Worm (Caenorhabditis elegans) whole organism, L4/young adult: Measurements from ENCODE around the gene C17C3.11.
"Not testable (repeated sequence)": the region's sequence is repeated elsewhere in the genome, so short reads cannot be mapped to it uniquely, and the experiment has no call there.

Experiments
- W03F9.2 ChIP-seq: fragments of 150-350 bp; optimal IDR thresholded peaks from 2 replicates; lab custom pipeline; 2014; ENCODE audit warnings: missing biosample characterization, missing genetic modification characterization
- dao-5 ChIP-seq: sonication (generic microtip); optimal IDR thresholded peaks from 2 replicates; lab custom pipeline; 2016; ENCODE audit warnings: missing genotype, missing genetic modification characterization, moderate library complexity, missing compliant biosample characterization
- him-1 ChIP-seq: sonication (generic microtip); optimal IDR thresholded peaks from 2 replicates; lab custom pipeline; 2016; ENCODE audit warnings: missing genotype, missing genetic modification reagents, missing genetic modification characterization, missing compliant biosample characterization

C17C3.11 gene

ce11 chrII:5512473-5513097, 25.0 kb upstream of the C17C3.11 start:
- no peak for TF ChIP-seq W03F9.2 (tag; lab: Kevin White, UChicago)
- TF ChIP-seq him-1 (tag; lab: Kevin White, UChicago) = no peak
- no peak for TF ChIP-seq dao-5 (tag; lab: Kevin White, UChicago)

ce11 chrII:5514846-5515245, 22.8 kb upstream of the C17C3.11 start, which contains the start of gene sahd-1:
sahd-1 (minus strand) TSS chrII:5514945.
- TF ChIP-seq dao-5 (tag; lab: Kevin White, UChicago) (no peak), him-1 (tag; lab: Kevin White, UChicago) (no peak), W03F9.2 (tag; lab: Kevin White, UChicago) (no peak)

DNA sequence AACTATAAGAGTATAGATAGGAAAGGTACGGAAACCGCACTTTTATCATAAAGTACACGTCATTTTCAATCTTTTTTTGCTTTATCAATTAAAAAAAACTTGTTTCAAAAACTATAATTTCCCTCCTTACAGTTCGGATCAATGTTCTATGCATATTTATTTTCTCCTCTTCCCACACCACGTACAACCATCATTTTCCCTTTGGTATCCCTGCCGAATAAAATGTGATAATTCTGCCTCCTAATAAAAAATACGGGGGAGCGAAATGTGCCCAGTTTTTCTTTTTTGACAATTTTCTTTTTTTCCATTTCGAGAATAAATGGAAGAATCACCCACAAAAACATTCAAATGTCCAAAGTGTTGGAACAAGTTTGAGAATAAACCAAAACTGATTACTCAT, 22.1 kb upstream of the C17C3.11 start, which contains the start of gene ZK177.3:
TSS of gene ZK177.3 (plus strand) at position 301 of the 400 bp plus-strand sequence.
- TF ChIP-seq W03F9.2 (tag; lab: Kevin White, UChicago) (no peak), him-1 (tag; lab: Kevin White, UChicago) (no peak), dao-5 (tag; lab: Kevin White, UChicago) (no peak)

DNA sequence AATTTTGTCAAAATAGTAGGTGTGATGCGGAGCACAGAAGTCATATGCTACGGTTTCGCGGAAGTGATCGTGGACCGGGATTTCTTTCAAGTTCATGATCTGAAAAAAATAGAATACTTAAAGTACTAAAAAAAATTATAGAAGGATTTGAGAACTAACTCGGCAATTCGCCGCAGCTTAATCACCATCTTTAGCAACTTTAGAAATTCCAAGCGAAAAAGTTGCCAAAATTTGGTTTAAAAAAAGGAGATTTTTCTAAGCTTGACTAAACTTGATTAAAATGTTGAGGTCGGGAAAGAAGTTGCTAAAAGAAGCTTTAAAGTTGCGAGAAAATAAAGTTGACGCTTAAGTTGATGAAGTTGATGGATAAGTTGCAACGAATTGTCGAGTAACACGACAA, 20.0 kb upstream of the C17C3.11 start, which contains the start of gene ZK177.9:
TSS of gene ZK177.9 (minus strand) at position 101 of the 400 bp plus-strand sequence.
- TF ChIP-seq W03F9.2 (tag; lab: Kevin White, UChicago) (no peak), dao-5 (tag; lab: Kevin White, UChicago) (no peak), him-1 (tag; lab: Kevin White, UChicago) (no peak)

ce11 chrII:5518055-5518454, 19.6 kb upstream of the C17C3.11 start:
- TF ChIP-seq him-1 (tag; lab: Kevin White, UChicago) (no peak), W03F9.2 (tag; lab: Kevin White, UChicago) (no peak), dao-5 (tag; lab: Kevin White, UChicago) (no peak)

DNA sequence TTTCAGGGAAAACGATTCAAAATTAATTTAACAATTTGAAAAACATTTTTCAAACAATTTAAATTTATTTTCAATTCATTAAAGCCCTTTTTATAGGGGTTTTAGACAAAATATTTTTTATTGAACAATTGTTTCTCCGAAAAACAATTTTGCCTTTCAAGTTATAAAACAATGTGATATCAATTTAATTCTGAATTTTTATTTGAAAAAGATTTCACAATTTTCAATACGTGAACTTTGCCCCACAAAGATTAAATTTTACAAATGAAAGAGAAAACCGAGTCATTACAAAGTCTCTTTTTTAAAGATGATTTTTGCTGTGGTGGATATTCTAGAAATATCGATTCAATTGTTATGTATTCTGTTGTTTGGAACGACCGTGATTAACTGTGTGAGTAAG, 18.7 kb upstream of the C17C3.11 start, which contains the start of gene ZK177.2:
TSS of gene ZK177.2 (plus strand) at position 301 of the 400 bp plus-strand sequence.
- TF ChIP-seq W03F9.2 (tag; lab: Kevin White, UChicago) = no peak
- no peak for TF ChIP-seq him-1 (tag; lab: Kevin White, UChicago)
- TF ChIP-seq dao-5 (tag; lab: Kevin White, UChicago) = no peak

DNA sequence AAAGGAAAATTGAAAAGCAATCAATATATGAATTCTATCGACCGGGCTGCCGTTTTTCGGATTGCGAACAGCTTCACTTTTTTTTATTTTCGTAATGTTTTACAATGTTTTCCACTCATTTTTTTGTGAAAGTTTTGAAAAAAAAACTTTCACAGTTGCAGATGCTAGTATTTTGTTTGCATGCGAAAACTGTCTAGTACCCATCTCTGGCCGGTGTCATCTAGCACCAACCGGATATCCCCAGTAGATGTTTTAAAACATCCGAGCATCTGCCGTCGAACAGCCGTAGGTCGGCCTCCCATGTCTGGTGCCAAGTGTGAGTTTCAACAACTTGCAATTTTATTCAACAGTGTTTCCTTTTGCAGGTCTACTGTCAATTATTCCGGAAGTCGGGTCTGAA, 16.2 kb upstream of the C17C3.11 start, which contains the start of gene ZK177.12:
TSS of gene ZK177.12 (plus strand) at position 301 of the 400 bp plus-strand sequence.
- TF ChIP-seq him-1 (tag; lab: Kevin White, UChicago) (no peak), W03F9.2 (tag; lab: Kevin White, UChicago) (no peak), dao-5 (tag; lab: Kevin White, UChicago) (no peak)

ce11 chrII:5522637-5523036, 15.0 kb upstream of the C17C3.11 start, which contains the start of gene ZK177.11:
ZK177.11 (plus strand) TSS chrII:5522937.
- TF ChIP-seq him-1 (tag; lab: Kevin White, UChicago) = no peak
- no peak for TF ChIP-seq dao-5 (tag; lab: Kevin White, UChicago)
- no peak for TF ChIP-seq W03F9.2 (tag; lab: Kevin White, UChicago)

- TF ChIP-seq dao-5 (tag; lab: Kevin White, UChicago) = no peak
- TF ChIP-seq W03F9.2 (tag; lab: Kevin White, UChicago) = no peak
- TF ChIP-seq him-1 (tag; lab: Kevin White, UChicago) = no peak
Observed at ce11 chrII:5525297-5525696, 12.3 kb upstream of the C17C3.11 start, which contains the start of gene tbx-35. tbx-35 (minus strand) TSS chrII:5525397.

ce11 chrII:5527841-5528240, 9.8 kb upstream of the C17C3.11 start, which contains the start of gene ZK177.1:
ZK177.1 (plus strand) TSS chrII:5528141.
- TF ChIP-seq dao-5 (tag; lab: Kevin White, UChicago) (no peak), W03F9.2 (tag; lab: Kevin White, UChicago) (no peak), him-1 (tag; lab: Kevin White, UChicago) (no peak)

DNA sequence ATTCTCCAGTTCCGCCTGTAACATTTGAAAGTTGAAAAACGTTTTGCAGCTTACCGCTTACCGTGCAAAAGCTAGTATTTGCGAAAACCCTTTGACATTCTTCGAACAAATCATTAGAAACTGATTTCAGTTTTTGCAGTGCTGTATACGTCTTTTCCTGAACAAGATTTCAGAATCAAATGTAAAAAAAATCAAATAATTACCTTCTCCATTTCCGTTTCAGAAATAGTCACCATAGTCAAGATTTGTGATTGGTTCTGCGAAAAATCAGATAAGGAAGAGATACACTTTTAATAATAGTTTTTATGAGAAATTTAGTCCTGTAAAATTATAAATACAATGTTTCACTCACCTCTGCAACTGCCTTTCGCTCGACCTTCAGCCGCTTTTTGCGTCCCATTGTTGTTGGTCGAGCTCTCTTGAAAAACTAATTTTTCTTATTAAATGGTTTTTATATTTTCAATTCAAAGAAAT, 5.7 kb upstream of the C17C3.11 start, which contains the start of gene C17C3.9:
TSS of gene C17C3.9 (minus strand) at position 424 of the 474 bp plus-strand sequence.
- TF ChIP-seq W03F9.2 (tag; lab: Kevin White, UChicago) = no peak
- no peak for TF ChIP-seq him-1 (tag; lab: Kevin White, UChicago)
- TF ChIP-seq dao-5 (tag; lab: Kevin White, UChicago) = no peak

- TF ChIP-seq dao-5 (tag; lab: Kevin White, UChicago) (no peak), W03F9.2 (tag; lab: Kevin White, UChicago) (no peak)
Observed at ce11 chrII:5533642-5534041, 4.0 kb upstream of the C17C3.11 start, which contains the start of gene hlh-26. hlh-26 (minus strand) TSS chrII:5533742.

DNA sequence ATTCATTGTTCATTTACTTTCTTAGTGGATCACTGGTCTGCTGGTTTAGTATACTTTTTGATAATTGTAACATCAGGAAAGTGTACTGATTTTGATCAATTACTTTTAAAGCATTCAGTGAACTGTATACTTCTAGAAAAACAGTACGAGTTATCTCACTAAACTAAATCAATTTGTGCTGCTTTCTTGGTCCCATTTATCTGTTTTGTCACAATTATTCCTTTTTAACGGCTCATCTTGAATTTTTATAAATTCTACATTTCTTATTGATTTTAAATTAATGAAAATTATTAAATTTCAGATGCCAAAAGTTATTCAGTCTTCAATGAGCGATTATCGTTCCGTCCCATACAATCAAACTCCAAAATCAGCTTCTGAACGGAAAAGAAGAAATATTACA, 2.7 kb upstream of the C17C3.11 start, which contains the start of gene hlh-25:
TSS of gene hlh-25 (plus strand) at position 301 of the 400 bp plus-strand sequence.
- TF ChIP-seq him-1, W03F9.2, dao-5 (tag; lab: Kevin White, UChicago): not testable (repeated sequence)
